Worm (Caenorhabditis elegans): ENCODE measurements around the gene ZK546.19.

Gene ZK546.19

ce11 chrII:4966576-4966975 lies 25.1 kb downstream of the ZK546.19 start:
- TF ChIP-seq tbx-2 (tag; optimal IDR thresholded peaks at IDR 0.05) (no peak), nhr-20 (tag; optimal IDR thresholded peaks at IDR 0.05) (no peak), irx-1 (tag; optimal IDR thresholded peaks at IDR 0.05) (no peak), ces-1 (GFP tag; optimal IDR thresholded peaks at IDR 0.05) (no peak), F16B12.6 (tag; optimal IDR thresholded peaks at IDR 0.05) (no peak), efl-1 (optimal IDR thresholded peaks at IDR 0.05) (no peak), efl-1 (GFP tag; optimal IDR thresholded peaks at IDR 0.05 in 1 of 2) (no peak), jun-1 (tag; optimal IDR thresholded peaks at IDR 0.05) (no peak), fkh-4 (tag; optimal IDR thresholded peaks at IDR 0.05; ENCODE audit: borderline replicate concordance) (no peak), snpc-4 (tag; optimal IDR thresholded peaks at IDR 0.05) (no peak), lin-14 (GFP tag; optimal IDR thresholded peaks at IDR 0.05) (peak; percentile 30), blmp-1 (tag; optimal IDR thresholded peaks at IDR 0.05) (no peak), pqm-1 (tag; optimal IDR thresholded peaks at IDR 0.05) (peak; percentile 0), swsn-7 (tag; optimal IDR thresholded peaks at IDR 0.05) (no peak), nhr-85 (tag) (no peak), nhr-84 (tag; optimal IDR thresholded peaks at IDR 0.05) (no peak), nhr-77 (tag; optimal IDR thresholded peaks at IDR 0.05) (no peak), tlp-1 (tag; optimal IDR thresholded peaks at IDR 0.05) (no peak), ets-5 (GFP tag; IDR thresholded peaks at IDR 0.05) (no peak), nhr-237 (tag; optimal IDR thresholded peaks at IDR 0.05) (no peak), ceh-82 (tag; optimal IDR thresholded peaks at IDR 0.05) (no peak), vab-15 (tag; optimal IDR thresholded peaks at IDR 0.05) (no peak), elt-2 (tag; optimal IDR thresholded peaks at IDR 0.05) (peak; percentile 97)

- TF ChIP-seq sptf-1 (tag; optimal IDR thresholded peaks at IDR 0.05): no peak
- TF ChIP-seq pqm-1 (tag; optimal IDR thresholded peaks at IDR 0.05): no peak
- no peak for TF ChIP-seq swsn-7 (tag; optimal IDR thresholded peaks at IDR 0.05)
- TF ChIP-seq lin-15B (tag; optimal IDR thresholded peaks at IDR 0.05): no peak
- peak; percentile 84 for TF ChIP-seq elt-2 (tag; optimal IDR thresholded peaks at IDR 0.05)
- no peak for TF ChIP-seq alr-1 (tag; optimal IDR thresholded peaks at IDR 0.05; ENCODE audit: borderline replicate concordance)
These were observed 26.1 kb downstream of the ZK546.19 start for ce11 chrII:4967636-4968035.

DNA sequence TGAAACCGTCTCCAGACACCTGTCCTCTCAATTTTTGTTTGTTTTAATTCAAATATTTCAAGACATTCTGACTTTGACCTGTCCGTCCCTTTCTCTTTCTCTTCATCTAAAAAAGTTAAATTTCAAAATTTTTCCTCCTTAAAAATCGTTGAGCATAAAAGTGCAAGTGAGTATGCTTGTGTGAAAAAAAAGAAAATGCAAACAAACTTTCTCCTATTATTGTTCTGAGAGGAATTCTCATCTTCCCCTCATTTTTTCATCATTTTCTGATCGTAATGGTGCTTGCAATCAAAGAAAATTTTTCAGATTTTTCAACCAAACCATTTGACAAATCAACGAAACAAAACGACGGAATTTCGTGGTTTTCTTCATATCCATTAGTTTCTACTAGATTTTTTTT lies 27.3 kb downstream of the ZK546.19 start, which contains the start of gene shc-2:
TSS of gene shc-2 (plus strand) at position 301 of the 400 bp plus-strand sequence.
- TF ChIP-seq fkh-10 (GFP tag; optimal IDR thresholded peaks at IDR 0.05) (no peak), dsc-1 (tag; optimal IDR thresholded peaks at IDR 0.05) (no peak), unc-30 (tag; optimal IDR thresholded peaks at IDR 0.05) (no peak), nhr-84 (tag; optimal IDR thresholded peaks at IDR 0.05) (no peak), fkh-8 (tag; optimal IDR thresholded peaks at IDR 0.05) (no peak), zip-4 (GFP tag; optimal IDR thresholded peaks at IDR 0.05) (no peak), isw-1 (GFP tag; IDR thresholded peaks at IDR 0.05) (no peak), egl-27 (tag; optimal IDR thresholded peaks at IDR 0.05) (no peak), nhr-77 (tag; optimal IDR thresholded peaks at IDR 0.05) (no peak), ama-1 (optimal IDR thresholded peaks at IDR 0.05) (no peak), nhr-12 (tag; optimal IDR thresholded peaks at IDR 0.05) (no peak), nhr-19 (GFP tag; conservative IDR thresholded peaks at IDR 0.05) (no peak), tbx-2 (tag; optimal IDR thresholded peaks at IDR 0.05) (no peak), elt-3 (tag; optimal IDR thresholded peaks at IDR 0.05) (no peak), sptf-1 (tag; optimal IDR thresholded peaks at IDR 0.05) (no peak), elt-2 (tag; optimal IDR thresholded peaks at IDR 0.05) (no peak), nhr-237 (tag; optimal IDR thresholded peaks at IDR 0.05) (no peak), ces-1 (GFP tag; optimal IDR thresholded peaks at IDR 0.05) (no peak)

ce11 chrII:4974448-4974951 lies 33.0 kb downstream of the ZK546.19 start:
- TF ChIP-seq nhr-47 (tag; optimal IDR thresholded peaks at IDR 0.05): no peak
- TF ChIP-seq mab-9 (GFP tag; IDR thresholded peaks at IDR 0.05): no peak
- no peak for TF ChIP-seq alr-1 (tag; optimal IDR thresholded peaks at IDR 0.05; ENCODE audit: borderline replicate concordance)
- no peak for TF ChIP-seq vab-15 (tag; optimal IDR thresholded peaks at IDR 0.05)
- no peak for TF ChIP-seq Y116A8C.19 (tag; optimal IDR thresholded peaks at IDR 0.05; ENCODE audit: borderline replicate concordance)
- TF ChIP-seq fkh-10 (GFP tag; optimal IDR thresholded peaks at IDR 0.05): no peak
- TF ChIP-seq nhr-84 (tag; optimal IDR thresholded peaks at IDR 0.05): no peak
- TF ChIP-seq elt-2 (tag; optimal IDR thresholded peaks at IDR 0.05): no peak
- no peak for TF ChIP-seq nhr-237 (tag; optimal IDR thresholded peaks at IDR 0.05)
- no peak for TF ChIP-seq nhr-71 (tag; optimal IDR thresholded peaks at IDR 0.05)
- TF ChIP-seq snu-23 (GFP tag; optimal IDR thresholded peaks at IDR 0.05): no peak
- no peak for TF ChIP-seq rnt-1 (tag; optimal IDR thresholded peaks at IDR 0.05)
- no peak for TF ChIP-seq ceh-63 (GFP tag; optimal IDR thresholded peaks at IDR 0.05)
- no peak for TF ChIP-seq mdl-1 (tag; optimal IDR thresholded peaks at IDR 0.05)
- no peak for TF ChIP-seq nhr-28 (tag; optimal IDR thresholded peaks at IDR 0.05)

All from whole organism, L1 larva.